Fruit fly (Drosophila melanogaster) whole organism, adult: ENCODE data around the gene CG32755.

Experiments
- CG11617 ChIP-seq: fragments of 200-800 bp; sonication (Bioruptor generic); optimal IDR thresholded peaks from 2 replicates; lab custom pipeline; 2017; ENCODE audit warnings: mild to moderate bottlenecking, missing biosample characterization, missing genetic modification reagents, missing genetic modification characterization
- CG12768 ChIP-seq: fragments of 200-800 bp; sonication (Bioruptor generic); optimal IDR thresholded peaks from 2 replicates; lab custom pipeline; 2017; ENCODE audit warnings: missing biosample characterization, missing genetic modification characterization, mild to moderate bottlenecking, moderate library complexity, missing genetic modification reagents
- CG14711 ChIP-seq: fragments of 200-800 bp; sonication (Bioruptor generic); optimal IDR thresholded peaks from 2 replicates; lab custom pipeline; 2018; ENCODE audit warnings: missing biosample characterization, mild to moderate bottlenecking, missing genetic modification characterization, moderate library complexity
- CG1620 ChIP-seq: fragments of 200-800 bp; sonication (Bioruptor generic); optimal IDR thresholded peaks from 2 replicates; lab custom pipeline; 2016; ENCODE audit warnings: missing biosample characterization, missing genetic modification characterization
- CG33017 ChIP-seq: fragments of 200-800 bp; sonication (Bioruptor generic); optimal IDR thresholded peaks from 2 replicates; lab custom pipeline; 2018; ENCODE audit warnings: missing biosample characterization, mild to moderate bottlenecking, missing genetic modification characterization, moderate library complexity
- CG5204 ChIP-seq: fragments of 200-800 bp; sonication (Bioruptor generic); optimal IDR thresholded peaks from 2 replicates; lab custom pipeline; 2016; ENCODE audit warnings: missing biosample characterization, missing genetic modification characterization
- CG7045 ChIP-seq: fragments of 200-800 bp; sonication (Bioruptor generic); optimal IDR thresholded peaks from 2 replicates; lab custom pipeline; 2017; ENCODE audit warnings: missing biosample characterization, mild to moderate bottlenecking, missing genetic modification characterization
- CG7101 ChIP-seq: fragments of 200-800 bp; sonication (Bioruptor generic); optimal IDR thresholded peaks from 2 replicates; lab custom pipeline; 2018; ENCODE audit warnings: missing biosample characterization, mild to moderate bottlenecking, missing genetic modification characterization, moderate library complexity
- Clk ChIP-seq: fragments of 200-800 bp; sonication (Bioruptor generic); optimal IDR thresholded peaks from 2 replicates; lab custom pipeline; 2017; ENCODE audit warnings: missing biosample characterization, missing genetic modification characterization
- Crg-1 ChIP-seq: fragments of 200-800 bp; sonication (Bioruptor generic); optimal IDR thresholded peaks from 2 replicates; lab custom pipeline; 2016; ENCODE audit warnings: missing biosample characterization, missing genetic modification characterization
- Hr96 ChIP-seq: fragments of 200-800 bp; sonication (Bioruptor generic); optimal IDR thresholded peaks from 2 replicates; lab custom pipeline; 2016; ENCODE audit warnings: missing biosample characterization, missing genetic modification characterization
- Mnt ChIP-seq: fragments of 200-800 bp; sonication (Bioruptor generic); optimal IDR thresholded peaks from 2 replicates; lab custom pipeline; 2016; ENCODE audit warnings: missing biosample characterization, mild to moderate bottlenecking, missing genetic modification characterization
- bab1 ChIP-seq: fragments of 200-800 bp; sonication (Bioruptor generic); optimal IDR thresholded peaks from 3 replicates; lab custom pipeline; 2019; ENCODE audit warnings: missing biosample characterization, mild to moderate bottlenecking, missing genetic modification characterization, moderate library complexity
- cic ChIP-seq: fragments of 200-800 bp; sonication (Bioruptor generic); optimal IDR thresholded peaks from 2 replicates; lab custom pipeline; 2017; ENCODE audit warnings: missing biosample characterization, mild to moderate bottlenecking, missing genetic modification characterization, moderate library complexity
- cnc ChIP-seq, 2 experiments: fragments of >200 bp; optimal IDR thresholded peaks; 2 replicates each; lab custom pipeline; 2017
- kay ChIP-seq: fragments of 200-800 bp; sonication (Bioruptor generic); peaks from one replicate; lab custom pipeline; 2016; ENCODE audit warnings: missing biosample characterization, missing genetic modification characterization, borderline replicate concordance
- ovo ChIP-seq: fragments of 200-800 bp; sonication (Bioruptor generic); optimal IDR thresholded peaks from 2 replicates; lab custom pipeline; 2016; ENCODE audit warnings: missing biosample characterization, missing genetic modification characterization
- pad ChIP-seq: fragments of 200-800 bp; sonication (Bioruptor generic); optimal IDR thresholded peaks from 3 replicates; lab custom pipeline; 2017; ENCODE audit warnings: missing biosample characterization, missing genetic modification characterization, mild to moderate bottlenecking, moderate library complexity, missing genetic modification reagents
- tj ChIP-seq: fragments of 200-800 bp; sonication (Bioruptor generic); optimal IDR thresholded peaks from 3 replicates; lab custom pipeline; 2017; ENCODE audit warnings: missing biosample characterization, mild to moderate bottlenecking, missing genetic modification characterization, moderate library complexity
- toe ChIP-seq: fragments of 200-800 bp; sonication (Bioruptor generic); optimal IDR thresholded peaks from 2 replicates; lab custom pipeline; 2016; ENCODE audit warnings: missing biosample characterization, missing genetic modification characterization

CG32755 gene

DNA sequence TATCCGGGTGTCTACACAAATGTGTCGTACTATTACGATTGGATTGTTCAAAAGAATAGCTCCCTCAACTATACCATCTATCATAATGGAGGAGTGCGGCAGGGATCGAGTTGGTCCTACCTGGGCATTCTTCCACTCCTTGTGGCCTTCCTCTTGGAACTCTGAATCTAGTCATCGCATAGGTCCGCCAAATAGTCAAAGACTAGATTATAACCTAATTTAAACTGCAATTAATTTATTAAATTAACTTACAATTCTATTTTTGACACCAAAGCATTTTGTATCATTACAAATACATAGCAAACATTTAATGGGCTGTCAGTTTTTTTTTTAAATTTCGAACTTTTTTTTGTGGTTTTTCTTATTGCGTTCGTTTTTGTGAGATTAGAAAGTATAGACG lies at the start of gene CG32755:
CG32755 (plus strand) TSS at position 301 of the 400 bp plus-strand sequence.
- TF ChIP-seq CG5204 (GFP tag; lab: Kevin White, UChicago), result no peak
- no peak for TF ChIP-seq tj
- no peak for TF ChIP-seq CG33017 (tag; lab: Kevin White, UChicago)
- no peak for TF ChIP-seq CG14711 (tag; lab: Kevin White, UChicago)
- TF ChIP-seq CG7101, result no peak
- no peak for TF ChIP-seq Hr96 (GFP tag; lab: Kevin White, UChicago)
- no peak for TF ChIP-seq Clk
- no peak for TF ChIP-seq CG7045 (GFP tag; lab: Kevin White, UChicago)
- TF ChIP-seq toe (GFP tag; lab: Kevin White, UChicago), result no peak
- TF ChIP-seq cnc (optimal IDR thresholded peaks at IDR 0.05; lab: Kevin White, UChicago), result no peak
- TF ChIP-seq ovo (GFP tag; lab: Kevin White, UChicago), result no peak
- TF ChIP-seq kay (GFP tag; lab: Kevin White, UChicago), result no peak
- no peak for TF ChIP-seq bab1 (GFP tag; lab: Kevin White, UChicago)
- TF ChIP-seq Mnt (GFP tag; lab: Kevin White, UChicago), result no peak

- TF ChIP-seq CG1620 (GFP tag; lab: Kevin White, UChicago) (peak; percentile 26), tj (peak; percentile 87), CG12768 (peak; percentile 45), Mnt (GFP tag; lab: Kevin White, UChicago) (peak; percentile 74), Clk (no peak), ovo (GFP tag; lab: Kevin White, UChicago) (peak; percentile 80), toe (GFP tag; lab: Kevin White, UChicago) (no peak), CG11617 (GFP tag; lab: Kevin White, UChicago) (peak; percentile 50), Hr96 (GFP tag; lab: Kevin White, UChicago) (peak; percentile 48), CG5204 (GFP tag; lab: Kevin White, UChicago) (no peak), CG33017 (tag; lab: Kevin White, UChicago) (peak; percentile 18), bab1 (GFP tag; lab: Kevin White, UChicago) (peak; percentile 66), CG14711 (tag; lab: Kevin White, UChicago) (peak; percentile 1), CG7101 (peak; percentile 47), pad (peak; percentile 89), CG7045 (GFP tag; lab: Kevin White, UChicago) (no peak), Crg-1 (GFP tag; lab: Kevin White, UChicago) (peak; percentile 46), cic (GFP tag; lab: Kevin White, UChicago) (peak; percentile 80), kay (GFP tag; lab: Kevin White, UChicago) (no peak)
These were observed 48.3 kb upstream of the CG32755 start for dm6 chrX:5901628-5902213.

dm6 chrX:5902701-5903100 lies 47.4 kb upstream of the CG32755 start:
- TF ChIP-seq CG33017 (tag; lab: Kevin White, UChicago) (no peak), CG1620 (GFP tag; lab: Kevin White, UChicago) (no peak), cic (GFP tag; lab: Kevin White, UChicago) (no peak), CG5204 (GFP tag; lab: Kevin White, UChicago) (no peak), CG11617 (GFP tag; lab: Kevin White, UChicago) (no peak), kay (GFP tag; lab: Kevin White, UChicago) (no peak), bab1 (GFP tag; lab: Kevin White, UChicago) (no peak), CG14711 (tag; lab: Kevin White, UChicago) (no peak), cnc (optimal IDR thresholded peaks at IDR 0.05; lab: Kevin White, UChicago) (no peak), toe (GFP tag; lab: Kevin White, UChicago) (no peak), Mnt (GFP tag; lab: Kevin White, UChicago) (no peak), tj (no peak), Crg-1 (GFP tag; lab: Kevin White, UChicago) (no peak)

DNA sequence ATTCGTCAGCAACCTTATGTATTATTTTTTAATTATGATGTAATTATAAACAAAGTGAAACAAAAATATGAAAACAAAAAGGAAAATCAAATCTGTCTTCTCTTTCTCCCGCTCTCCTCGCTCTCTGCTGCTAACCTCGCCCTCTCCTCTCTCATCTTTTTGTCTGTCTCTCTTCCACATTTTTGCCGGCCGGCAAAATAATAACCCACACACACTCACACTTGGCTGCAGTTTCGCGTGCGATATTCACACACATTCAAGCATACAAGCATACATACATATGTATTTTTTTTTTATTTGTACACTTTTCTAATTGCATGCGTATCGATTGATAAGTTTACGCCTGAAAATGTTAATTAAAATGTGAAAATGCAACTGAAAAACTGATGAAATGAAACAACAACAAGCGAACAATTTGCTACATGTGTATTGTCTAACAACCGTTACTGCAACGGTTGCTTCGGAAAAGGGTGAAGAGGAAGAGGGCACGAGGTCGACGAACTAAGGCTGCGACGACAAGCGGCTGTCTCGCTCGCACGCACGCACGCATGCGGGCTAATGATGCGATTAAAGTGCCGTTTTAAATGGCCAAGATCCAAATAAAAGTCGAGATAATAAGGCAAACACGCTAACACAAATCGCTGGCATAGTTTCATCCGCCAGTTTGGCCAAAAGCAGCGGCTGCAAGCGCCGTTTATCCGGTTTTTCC lies 45.5 kb upstream of the CG32755 start:
- TF ChIP-seq toe (GFP tag; lab: Kevin White, UChicago) (no peak), cic (GFP tag; lab: Kevin White, UChicago) (peak; percentile 71), Mnt (GFP tag; lab: Kevin White, UChicago) (peak; percentile 71), tj (peak; percentile 73), ovo (GFP tag; lab: Kevin White, UChicago) (peak; percentile 98), Hr96 (GFP tag; lab: Kevin White, UChicago) (no peak)

DNA sequence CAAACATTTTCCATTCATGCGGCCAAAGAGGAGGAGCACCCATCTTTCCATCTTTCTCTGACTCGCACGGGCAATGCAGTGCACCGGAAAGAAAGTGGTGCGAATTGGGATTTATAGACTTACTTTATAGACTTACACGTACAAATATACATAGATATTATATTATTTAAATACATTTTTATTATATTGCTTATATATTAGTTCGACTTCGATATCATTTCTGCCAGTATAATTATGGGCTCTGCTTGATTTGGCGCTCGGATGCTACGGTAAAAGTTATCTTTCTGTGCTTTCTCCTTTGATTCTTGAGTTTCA lies 45.0 kb upstream of the CG32755 start:
- TF ChIP-seq toe (GFP tag; lab: Kevin White, UChicago), result no peak
- TF ChIP-seq CG12768, result no peak
- no peak for TF ChIP-seq Mnt (GFP tag; lab: Kevin White, UChicago)
- no peak for TF ChIP-seq CG14711 (tag; lab: Kevin White, UChicago)
- no peak for TF ChIP-seq ovo (GFP tag; lab: Kevin White, UChicago)
- TF ChIP-seq CG33017 (tag; lab: Kevin White, UChicago), result no peak
- no peak for TF ChIP-seq CG11617 (GFP tag; lab: Kevin White, UChicago)
- no peak for TF ChIP-seq Clk
- TF ChIP-seq cic (GFP tag; lab: Kevin White, UChicago), result no peak
- TF ChIP-seq tj, result no peak
- TF ChIP-seq bab1 (GFP tag; lab: Kevin White, UChicago), result no peak
- no peak for TF ChIP-seq CG1620 (GFP tag; lab: Kevin White, UChicago)

DNA sequence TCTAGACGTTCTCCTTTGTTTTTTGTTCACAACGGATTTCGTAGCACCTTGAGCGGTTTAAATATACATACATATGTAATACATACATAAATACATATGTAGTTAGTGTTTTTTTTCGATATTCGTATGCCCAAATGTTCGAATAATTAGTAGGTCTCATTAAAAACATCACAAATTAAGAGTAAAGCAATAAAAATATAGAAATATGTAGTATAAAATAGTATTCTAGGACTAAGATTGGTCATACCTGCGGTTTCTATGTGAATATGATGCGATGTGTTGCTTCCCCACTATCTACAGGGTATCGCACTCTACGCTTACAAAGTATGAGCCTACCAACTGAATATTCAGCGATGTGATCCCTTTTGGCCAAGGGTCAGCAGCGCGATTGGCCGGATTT lies 44.6 kb upstream of the CG32755 start, which contains the start of gene CG4020:
CG4020 (plus strand) TSS at position 301 of the 400 bp plus-strand sequence.
- TF ChIP-seq bab1 (GFP tag; lab: Kevin White, UChicago), result no peak
- no peak for TF ChIP-seq CG11617 (GFP tag; lab: Kevin White, UChicago)
- TF ChIP-seq cic (GFP tag; lab: Kevin White, UChicago), result no peak
- TF ChIP-seq CG33017 (tag; lab: Kevin White, UChicago), result no peak
- TF ChIP-seq pad, result no peak
- no peak for TF ChIP-seq cnc (optimal IDR thresholded peaks at IDR 0.05; lab: Kevin White, UChicago)
- TF ChIP-seq ovo (GFP tag; lab: Kevin White, UChicago), result no peak
- TF ChIP-seq Clk, result no peak
- no peak for TF ChIP-seq kay (GFP tag; lab: Kevin White, UChicago)
